Worm (Caenorhabditis elegans): ENCODE results near the gene ncx-10.

The ncx-10 gene

DNA sequence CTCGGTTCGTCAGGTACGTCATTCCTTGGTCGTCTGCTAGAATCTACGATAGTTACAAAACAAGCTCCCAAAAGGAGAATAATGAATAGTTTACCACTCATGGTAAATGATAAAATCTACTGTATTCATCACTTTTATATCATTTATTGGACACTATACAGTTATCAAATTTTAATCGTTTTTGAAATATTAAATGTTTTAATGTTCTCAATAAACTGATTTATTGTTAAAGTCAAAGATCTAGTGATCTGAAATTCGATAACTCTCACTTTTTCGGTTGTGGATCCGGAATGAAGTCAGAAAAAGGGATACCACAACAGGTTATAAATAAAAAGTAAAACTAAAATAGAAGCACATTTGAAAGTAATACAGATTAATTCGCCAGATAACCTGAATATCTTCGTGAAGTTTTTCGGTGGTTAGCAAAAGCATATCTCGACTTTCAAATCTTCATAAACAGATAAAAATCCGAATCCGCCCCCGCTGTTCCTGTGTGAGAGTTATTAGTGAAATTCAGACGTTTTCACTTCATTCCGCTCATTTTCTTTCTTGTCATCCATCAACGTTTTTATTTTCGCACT, 25.9 kb upstream of the ncx-10 start, which contains the start of the genes clec-217 and F26D11.2:
Gene clec-217 (minus strand): TSS at position 101 of the 581 bp plus-strand sequence.
Gene F26D11.2 (plus strand): TSS at position 531 of the 581 bp plus-strand sequence.
- TF ChIP-seq klf-2 (GFP tag; conservative IDR thresholded peaks at IDR 0.05), result no peak
- TF ChIP-seq ref-1 (GFP tag; conservative IDR thresholded peaks at IDR 0.05), result no peak
- no peak for TF ChIP-seq tab-1 (GFP tag; IDR thresholded peaks at IDR 0.05)
- TF ChIP-seq T22C8.4 (GFP tag; IDR thresholded peaks at IDR 0.05), result no peak
- TF ChIP-seq med-1 (GFP tag; optimal IDR thresholded peaks at IDR 0.05; ENCODE audit: insufficient read depth), result no peak
- no peak for TF ChIP-seq ztf-29 (GFP tag; IDR thresholded peaks at IDR 0.05)
- TF ChIP-seq flt-1 (GFP tag; IDR thresholded peaks at IDR 0.05), result no peak
- TF ChIP-seq ztf-23 (GFP tag; IDR thresholded peaks at IDR 0.05), result no peak
- TF ChIP-seq cog-1 (tag; optimal IDR thresholded peaks at IDR 0.05), result no peak

DNA sequence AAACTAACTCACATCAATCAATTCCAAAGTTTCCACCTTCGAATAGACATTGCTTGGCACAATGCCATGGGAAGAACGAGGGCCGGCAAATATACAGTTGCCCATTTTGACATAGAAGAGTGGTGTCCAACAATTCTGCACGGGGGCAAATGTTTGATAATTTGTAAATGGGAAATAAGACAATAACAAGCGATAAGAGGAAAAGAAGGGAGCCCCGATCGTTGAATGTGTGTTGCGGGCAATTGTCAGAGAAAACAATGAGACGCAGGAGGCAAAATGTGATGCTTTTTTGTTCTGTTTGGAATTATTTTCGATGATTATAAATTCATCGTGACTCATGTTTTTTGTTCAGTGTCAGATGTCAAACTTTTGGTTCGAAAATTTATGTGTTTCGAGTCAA, 23.3 kb upstream of the ncx-10 start, which contains the start of gene pals-34:
Gene pals-34 (minus strand): TSS at position 280 of the 400 bp plus-strand sequence.
- TF ChIP-seq tab-1 (GFP tag; IDR thresholded peaks at IDR 0.05), result no peak
- no peak for TF ChIP-seq med-1 (GFP tag; optimal IDR thresholded peaks at IDR 0.05; ENCODE audit: insufficient read depth)
- no peak for TF ChIP-seq T22C8.4 (GFP tag; IDR thresholded peaks at IDR 0.05)
- no peak for TF ChIP-seq ztf-29 (GFP tag; IDR thresholded peaks at IDR 0.05)
- TF ChIP-seq ztf-23 (GFP tag; IDR thresholded peaks at IDR 0.05), result no peak
- TF ChIP-seq ref-1 (GFP tag; conservative IDR thresholded peaks at IDR 0.05), result no peak
- no peak for TF ChIP-seq cog-1 (tag; optimal IDR thresholded peaks at IDR 0.05)

DNA sequence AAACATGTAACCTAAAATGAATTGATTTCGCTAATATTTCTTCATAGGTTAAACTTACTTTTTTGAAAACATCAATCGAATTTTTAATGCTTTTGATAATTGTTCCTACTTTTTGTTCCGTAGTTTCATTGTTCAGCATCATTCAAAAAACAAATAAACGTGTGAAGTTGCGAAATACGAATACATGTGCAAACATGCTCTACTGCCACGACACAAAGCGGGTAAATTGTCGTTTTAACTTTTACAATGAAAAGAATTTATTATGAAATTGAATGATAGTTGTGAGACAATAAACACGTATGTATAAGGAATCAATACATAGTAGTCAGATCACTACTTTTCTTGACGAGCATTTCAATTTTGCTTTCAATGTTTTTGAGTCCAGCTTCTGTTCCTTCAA, 22.3 kb upstream of the ncx-10 start, which contains the start of gene F26D11.12:
Gene F26D11.12 (minus strand): TSS at position 145 of the 400 bp plus-strand sequence.
- TF ChIP-seq ztf-29 (GFP tag; IDR thresholded peaks at IDR 0.05), result no peak

DNA sequence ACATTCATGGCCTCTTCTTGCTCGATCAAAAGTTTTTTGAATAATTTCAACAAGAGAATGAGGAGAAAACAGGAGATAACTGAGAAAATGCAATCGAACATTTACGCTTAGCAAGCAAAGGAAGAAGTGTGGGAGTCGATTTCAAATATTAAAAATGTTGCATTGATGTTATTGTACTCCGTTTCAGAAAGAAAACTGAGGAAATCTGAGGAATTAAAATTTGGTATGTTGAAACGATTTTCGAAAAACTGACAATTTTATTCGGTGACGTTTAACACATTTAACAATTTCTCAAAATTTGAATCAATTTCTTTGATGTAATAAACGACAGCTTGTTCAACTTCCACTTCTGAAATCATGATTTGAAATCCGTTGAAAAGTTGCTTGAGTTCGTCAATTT, 21.7 kb upstream of the ncx-10 start, which contains the start of gene F26D11.13:
Gene F26D11.13 (minus strand): TSS at position 101 of the 400 bp plus-strand sequence.
- TF ChIP-seq flt-1 (GFP tag; IDR thresholded peaks at IDR 0.05) (no peak), tab-1 (GFP tag; IDR thresholded peaks at IDR 0.05) (no peak), cog-1 (tag; optimal IDR thresholded peaks at IDR 0.05) (no peak), ref-1 (GFP tag; conservative IDR thresholded peaks at IDR 0.05) (no peak), ztf-23 (GFP tag; IDR thresholded peaks at IDR 0.05) (no peak), med-1 (GFP tag; optimal IDR thresholded peaks at IDR 0.05; ENCODE audit: insufficient read depth) (no peak), T22C8.4 (GFP tag; IDR thresholded peaks at IDR 0.05) (no peak), ztf-29 (GFP tag; IDR thresholded peaks at IDR 0.05) (no peak), klf-2 (GFP tag; conservative IDR thresholded peaks at IDR 0.05) (no peak)

DNA sequence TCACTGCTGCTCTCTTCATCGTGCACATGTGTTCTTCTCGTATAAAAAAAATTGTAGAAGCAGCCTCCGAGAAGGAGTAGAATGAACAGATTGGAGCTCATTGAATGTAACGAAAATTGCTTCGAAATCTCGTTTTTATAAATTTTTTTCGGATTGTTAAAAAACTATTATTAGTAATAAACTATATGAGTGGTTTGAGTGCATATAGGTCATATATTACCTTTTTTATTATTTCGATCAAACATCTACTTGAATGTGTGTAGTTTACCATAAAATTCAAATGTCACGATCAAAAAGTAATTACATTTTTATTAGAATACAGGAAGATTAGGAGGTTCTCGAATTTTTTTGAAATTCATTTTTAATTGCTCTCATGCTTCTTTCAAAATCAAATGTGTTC, 20.0 kb upstream of the ncx-10 start, which contains the start of gene clec-216:
Gene clec-216 (minus strand): TSS at position 101 of the 400 bp plus-strand sequence.
- TF ChIP-seq T22C8.4 (GFP tag; IDR thresholded peaks at IDR 0.05), result no peak
- no peak for TF ChIP-seq ztf-23 (GFP tag; IDR thresholded peaks at IDR 0.05)
- TF ChIP-seq tab-1 (GFP tag; IDR thresholded peaks at IDR 0.05), result no peak
- no peak for TF ChIP-seq klf-2 (GFP tag; conservative IDR thresholded peaks at IDR 0.05)
- TF ChIP-seq cog-1 (tag; optimal IDR thresholded peaks at IDR 0.05), result no peak
- no peak for TF ChIP-seq med-1 (GFP tag; optimal IDR thresholded peaks at IDR 0.05; ENCODE audit: insufficient read depth)
- no peak for TF ChIP-seq ref-1 (GFP tag; conservative IDR thresholded peaks at IDR 0.05)
- TF ChIP-seq ztf-29 (GFP tag; IDR thresholded peaks at IDR 0.05), result no peak
- TF ChIP-seq flt-1 (GFP tag; IDR thresholded peaks at IDR 0.05), result no peak

DNA sequence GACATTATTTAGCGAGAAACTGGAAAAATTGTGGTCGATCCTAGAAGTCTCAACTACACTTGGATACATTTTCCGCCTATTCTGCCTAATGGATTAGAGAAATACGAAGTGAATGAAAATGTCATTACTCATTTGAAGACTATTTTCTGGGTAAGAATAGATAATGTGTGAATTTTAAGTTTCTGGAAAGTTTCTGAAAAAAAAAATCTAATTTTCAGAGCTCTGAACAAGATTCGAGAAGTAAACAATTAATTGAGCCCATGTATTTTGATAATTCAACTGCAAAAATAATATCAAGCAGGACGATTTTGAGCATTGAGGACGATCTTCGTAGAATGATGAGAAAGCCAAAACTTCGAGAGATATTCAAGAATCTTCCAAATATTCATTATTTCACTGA, 13.3 kb upstream of the ncx-10 start:
- TF ChIP-seq tab-1 (GFP tag; IDR thresholded peaks at IDR 0.05) (no peak), klf-2 (GFP tag; conservative IDR thresholded peaks at IDR 0.05) (no peak), med-1 (GFP tag; optimal IDR thresholded peaks at IDR 0.05; ENCODE audit: insufficient read depth) (no peak), T22C8.4 (GFP tag; IDR thresholded peaks at IDR 0.05) (no peak), ztf-23 (GFP tag; IDR thresholded peaks at IDR 0.05) (no peak), ref-1 (GFP tag; conservative IDR thresholded peaks at IDR 0.05) (no peak)

DNA sequence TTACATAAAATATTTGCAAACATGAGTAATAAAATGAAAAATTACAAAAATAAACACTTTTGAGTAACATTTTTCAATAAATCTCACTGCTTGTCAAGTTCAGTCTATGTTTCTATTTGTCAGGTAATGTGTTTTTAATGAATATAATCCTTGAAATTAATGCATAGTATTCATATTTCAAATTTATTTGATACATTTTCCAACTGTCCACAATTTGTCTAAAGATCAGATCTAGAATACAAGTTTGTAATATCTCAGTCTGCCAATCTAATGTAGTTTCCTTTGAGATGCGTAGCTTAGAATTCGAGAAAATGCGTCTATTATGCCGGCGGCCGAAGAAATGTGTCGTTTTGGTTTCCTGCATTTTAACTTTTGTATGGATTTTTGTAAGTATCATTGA, 10.7 kb upstream of the ncx-10 start, which contains the start of gene Y97E10B.1:
Gene Y97E10B.1 (plus strand): TSS at position 301 of the 400 bp plus-strand sequence.
- TF ChIP-seq ztf-29 (GFP tag; IDR thresholded peaks at IDR 0.05) (no peak), ztf-23 (GFP tag; IDR thresholded peaks at IDR 0.05) (no peak), tab-1 (GFP tag; IDR thresholded peaks at IDR 0.05) (no peak), cog-1 (tag; optimal IDR thresholded peaks at IDR 0.05) (no peak), flt-1 (GFP tag; IDR thresholded peaks at IDR 0.05) (no peak), klf-2 (GFP tag; conservative IDR thresholded peaks at IDR 0.05) (no peak)

DNA sequence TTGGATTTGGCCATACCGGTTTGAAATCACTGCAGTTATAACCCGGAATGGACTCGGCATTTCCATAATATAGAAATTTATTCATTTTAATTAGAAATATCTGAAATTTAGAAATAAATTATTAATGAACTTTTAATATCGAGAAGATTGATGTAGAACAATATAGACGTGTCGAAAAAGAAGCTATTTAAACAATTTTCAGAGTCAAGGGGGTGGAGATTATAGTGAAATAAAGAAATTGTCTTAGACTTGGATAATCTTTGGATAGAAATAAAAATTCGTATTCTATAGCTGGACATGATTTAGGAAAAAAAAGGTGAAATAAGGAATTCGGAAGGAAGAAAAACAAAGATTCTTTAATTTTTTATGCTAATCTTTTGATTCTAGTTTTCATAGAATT, 7.4 kb upstream of the ncx-10 start, which contains the start of gene srt-53:
Gene srt-53 (minus strand): TSS at position 101 of the 400 bp plus-strand sequence.
- TF ChIP-seq klf-2 (GFP tag; conservative IDR thresholded peaks at IDR 0.05) (no peak), flt-1 (GFP tag; IDR thresholded peaks at IDR 0.05) (no peak), ztf-23 (GFP tag; IDR thresholded peaks at IDR 0.05) (no peak), ztf-29 (GFP tag; IDR thresholded peaks at IDR 0.05) (no peak), T22C8.4 (GFP tag; IDR thresholded peaks at IDR 0.05) (no peak), cog-1 (tag; optimal IDR thresholded peaks at IDR 0.05) (no peak), ref-1 (GFP tag; conservative IDR thresholded peaks at IDR 0.05) (no peak), tab-1 (GFP tag; IDR thresholded peaks at IDR 0.05) (no peak)

DNA sequence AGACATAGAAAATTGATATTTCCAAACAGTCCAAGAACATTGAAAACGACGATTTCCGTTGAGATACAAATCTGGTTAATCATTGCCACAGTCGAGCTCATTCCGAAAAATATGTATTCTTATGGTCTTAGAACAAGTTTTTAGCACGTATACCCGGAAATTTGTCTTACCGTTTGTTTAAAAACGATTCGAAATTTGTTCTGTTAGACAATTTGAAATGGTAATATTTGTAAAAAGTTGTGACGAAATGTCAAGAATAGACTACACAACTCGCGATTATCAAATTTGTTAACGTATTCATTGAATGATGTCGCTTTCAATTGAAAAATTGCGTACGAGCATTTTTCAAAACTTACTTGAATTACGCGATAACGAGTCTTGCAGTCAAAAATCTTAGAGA, 4.3 kb upstream of the ncx-10 start, which contains the start of gene srsx-3:
Gene srsx-3 (minus strand): TSS at position 101 of the 400 bp plus-strand sequence.
- no peak for TF ChIP-seq T22C8.4 (GFP tag; IDR thresholded peaks at IDR 0.05)
- no peak for TF ChIP-seq cog-1 (tag; optimal IDR thresholded peaks at IDR 0.05)
- no peak for TF ChIP-seq ztf-23 (GFP tag; IDR thresholded peaks at IDR 0.05)
- no peak for TF ChIP-seq flt-1 (GFP tag; IDR thresholded peaks at IDR 0.05)
- no peak for TF ChIP-seq ztf-29 (GFP tag; IDR thresholded peaks at IDR 0.05)

DNA sequence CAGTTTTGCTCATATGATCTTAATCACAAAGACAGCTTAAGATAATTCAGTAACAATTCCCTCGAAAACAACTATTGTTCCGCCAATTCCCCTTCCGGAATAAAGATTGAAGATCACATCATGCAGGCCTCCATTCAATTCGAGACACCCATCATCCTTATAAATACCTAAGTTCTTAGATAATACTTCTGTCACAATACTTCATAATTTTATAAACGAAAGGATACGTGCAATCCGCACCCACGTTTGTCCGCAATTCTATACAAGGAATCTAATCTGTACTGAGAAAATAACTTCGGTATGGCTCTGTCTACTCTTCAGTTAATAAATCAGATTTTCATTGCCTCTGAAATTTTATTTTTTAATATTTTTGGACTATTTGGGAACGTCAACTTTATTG, 4.2 kb downstream of the ncx-10 start, which contains the start of gene srsx-5:
Gene srsx-5 (plus strand): TSS at position 301 of the 400 bp plus-strand sequence.
- TF ChIP-seq flt-1 (GFP tag; IDR thresholded peaks at IDR 0.05) (no peak), med-1 (GFP tag; optimal IDR thresholded peaks at IDR 0.05; ENCODE audit: insufficient read depth) (no peak), klf-2 (GFP tag; conservative IDR thresholded peaks at IDR 0.05) (no peak), T22C8.4 (GFP tag; IDR thresholded peaks at IDR 0.05) (no peak), cog-1 (tag; optimal IDR thresholded peaks at IDR 0.05) (no peak), tab-1 (GFP tag; IDR thresholded peaks at IDR 0.05) (no peak), ztf-23 (GFP tag; IDR thresholded peaks at IDR 0.05) (no peak)
